Fruit fly (Drosophila melanogaster): ENCODE measurements around the gene alpha-Est1.

DNA sequence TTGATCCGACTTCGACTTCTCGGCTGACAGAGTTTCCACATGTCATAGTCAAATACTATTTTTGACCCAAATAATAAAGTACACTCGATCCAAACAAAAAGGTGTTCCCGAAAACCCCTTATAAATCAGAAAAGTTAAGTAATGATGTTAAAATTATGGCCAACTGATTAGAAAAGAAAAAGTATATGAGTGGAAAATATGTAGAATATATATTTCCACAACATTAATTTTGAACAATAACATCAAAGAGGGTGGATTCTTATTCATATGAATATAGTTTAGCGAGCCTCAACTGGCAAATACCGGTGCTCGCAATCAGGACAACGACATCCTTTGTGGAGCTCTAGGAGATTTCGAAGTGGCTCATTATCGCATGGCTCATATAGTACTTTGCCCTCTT is 20.2 kb downstream of the alpha-Est1 start, which contains the start of gene alpha-Est6:
- TF ChIP-seq Vsx2 (GFP tag; optimal IDR thresholded peaks at IDR 0.05; ENCODE audit: partially characterized antibody) (no peak), pan (optimal IDR thresholded peaks at IDR 0.05) (no peak), dsf (GFP tag; optimal IDR thresholded peaks at IDR 0.05; ENCODE audit: borderline replicate concordance) (no peak), Hr78 (GFP tag; optimal IDR thresholded peaks at IDR 0.05) (no peak), Dif (GFP tag; optimal IDR thresholded peaks at IDR 0.05; ENCODE audit: partially characterized antibody) (no peak), Sp1 (GFP tag; optimal IDR thresholded peaks at IDR 0.05) (no peak)
